Fruit fly (Drosophila melanogaster): ENCODE measurements around the gene CG14340.
A peak's percentile ranks its signal among the peaks of the same experiment; 100 is the strongest.

The CG14340 gene

DNA sequence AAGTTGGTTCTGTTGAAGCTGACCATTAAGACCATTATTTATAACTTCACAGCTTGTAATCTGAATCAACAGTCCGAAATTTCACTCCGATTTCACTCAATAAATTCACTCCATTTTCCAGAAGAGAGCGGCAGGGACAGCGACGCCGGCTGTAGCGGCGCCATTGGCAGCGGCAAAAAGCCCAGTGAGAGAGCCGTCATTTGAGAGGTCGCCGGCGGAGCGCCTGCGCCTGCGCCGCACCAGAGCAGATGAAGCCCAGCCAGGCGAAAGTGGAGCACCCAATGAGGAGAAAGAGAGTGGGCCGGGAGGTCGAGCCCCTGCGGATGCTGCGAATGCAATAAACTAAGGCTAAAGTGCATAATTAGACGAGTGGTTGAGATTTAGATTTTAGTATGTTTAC lies 30.1 kb upstream of the CG14340 start:
- TF ChIP-seq CG6163 (GFP tag; IDR thresholded peaks at IDR 0.05) (no peak), svp (GFP tag) (no peak), cyc (GFP tag; optimal IDR thresholded peaks at IDR 0.05) (no peak), dsx (GFP tag; optimal IDR thresholded peaks at IDR 0.05; ENCODE audit: poor library complexity, severe bottlenecking) (no peak), OdsH (GFP tag; optimal IDR thresholded peaks at IDR 0.05) (no peak), CG3919 (GFP tag; optimal IDR thresholded peaks at IDR 0.05) (no peak), CG11902 (GFP tag; optimal IDR thresholded peaks at IDR 0.05) (no peak), Hr39 (GFP tag; optimal IDR thresholded peaks at IDR 0.05) (no peak), Lpt (GFP tag; optimal IDR thresholded peaks at IDR 0.05) (no peak), spab (GFP tag; optimal IDR thresholded peaks at IDR 0.05) (no peak), Ets96B (tag; optimal IDR thresholded peaks at IDR 0.05) (no peak), Hr4 (GFP tag; optimal IDR thresholded peaks at IDR 0.05) (no peak), ss (GFP tag; optimal IDR thresholded peaks at IDR 0.05) (no peak), Gug (GFP tag; IDR thresholded peaks at IDR 0.05) (no peak), Eip78C (GFP tag) (no peak), fd85E (GFP tag; optimal IDR thresholded peaks at IDR 0.05) (no peak), achi (GFP tag; optimal IDR thresholded peaks at IDR 0.05) (no peak)

DNA sequence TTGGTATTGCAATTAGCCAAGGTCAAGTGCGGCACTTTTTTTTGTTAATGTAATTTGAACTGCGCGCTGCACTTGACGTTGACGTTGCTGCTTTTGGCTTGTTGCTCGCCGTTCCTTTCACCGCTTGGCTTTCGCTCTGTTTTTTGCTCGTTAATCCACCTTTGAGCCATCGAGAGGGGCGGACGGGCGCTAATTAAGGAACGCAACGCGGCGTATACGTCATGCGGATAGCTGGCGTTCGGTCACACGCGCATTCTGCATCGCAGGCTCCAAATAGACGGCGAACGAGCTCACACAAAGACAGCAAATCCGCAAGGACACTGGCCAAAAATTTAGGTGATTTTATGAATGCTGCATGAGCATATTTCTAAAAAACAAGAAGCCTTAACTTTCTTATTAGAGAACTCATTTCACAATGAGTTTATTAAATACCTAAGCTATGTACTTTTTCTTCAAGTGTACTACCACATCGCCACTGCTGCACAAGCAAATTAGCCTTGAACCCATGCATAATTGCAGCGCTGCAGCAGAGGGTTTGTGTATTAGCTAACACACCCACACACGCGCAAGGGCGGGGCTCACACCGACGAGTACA lies 26.3 kb upstream of the CG14340 start:
- TF ChIP-seq Blimp-1 (GFP tag; optimal IDR thresholded peaks at IDR 0.05) = no peak
- 0 out of 2 replicates have a peak, but pooled peaks have one; percentile 21 for TF ChIP-seq CG11294 (GFP tag; IDR thresholded peaks at IDR 0.05)
- TF ChIP-seq Eip75B (GFP tag; optimal IDR thresholded peaks at IDR 0.05) = no peak
- TF ChIP-seq CG9139 (GFP tag; optimal IDR thresholded peaks at IDR 0.05) = no peak
- peak; percentile 29 for TF ChIP-seq CG3919 (GFP tag; optimal IDR thresholded peaks at IDR 0.05)
- TF ChIP-seq CG8632 (GFP tag; optimal IDR thresholded peaks at IDR 0.05) = no peak
- no peak for TF ChIP-seq CG32006 (GFP tag; optimal IDR thresholded peaks at IDR 0.05)
- TF ChIP-seq CG16779 (tag; optimal IDR thresholded peaks at IDR 0.05) = no peak
- no peak for TF ChIP-seq Lpt (GFP tag; optimal IDR thresholded peaks at IDR 0.05)
- no peak for TF ChIP-seq OdsH (GFP tag; optimal IDR thresholded peaks at IDR 0.05)
- peak; percentile 2 for TF ChIP-seq spab (GFP tag; optimal IDR thresholded peaks at IDR 0.05)
- peak; percentile 21 for TF ChIP-seq CG31627 (GFP tag; optimal IDR thresholded peaks at IDR 0.05)
- no peak for TF ChIP-seq CG7368 (GFP tag; optimal IDR thresholded peaks at IDR 0.05)
- peak; percentile 40 for TF ChIP-seq Gug (GFP tag; IDR thresholded peaks at IDR 0.05)
- no peak for TF ChIP-seq CG8319 (GFP tag; optimal IDR thresholded peaks at IDR 0.05)
- peak; percentile 53; the same call in 1 of the 3 replicates for TF ChIP-seq eg (GFP tag; IDR thresholded peaks at IDR 0.05)
- peak; percentile 34 for TF ChIP-seq achi (GFP tag; optimal IDR thresholded peaks at IDR 0.05)
- TF ChIP-seq svp (GFP tag) = peak; percentile 66
- TF ChIP-seq CG8119 (GFP tag; IDR thresholded peaks at IDR 0.05) = peak; percentile 43; the same call in 1 of the 3 replicates
- no peak for TF ChIP-seq fd85E (GFP tag; optimal IDR thresholded peaks at IDR 0.05)
- TF ChIP-seq Hr4 (GFP tag; optimal IDR thresholded peaks at IDR 0.05) = no peak
- TF ChIP-seq Ets96B (tag; optimal IDR thresholded peaks at IDR 0.05) = peak; percentile 29
- TF ChIP-seq Sox14 (GFP tag; optimal IDR thresholded peaks at IDR 0.05) = peak; percentile 22
- no peak for TF ChIP-seq vri (GFP tag; optimal IDR thresholded peaks at IDR 0.05)
- no peak for TF ChIP-seq CG4318 (GFP tag; optimal IDR thresholded peaks at IDR 0.05)
- no peak for TF ChIP-seq dac (GFP tag; optimal IDR thresholded peaks at IDR 0.05)
- TF ChIP-seq fd59A (GFP tag; optimal IDR thresholded peaks at IDR 0.05) = no peak
- TF ChIP-seq lz (GFP tag; optimal IDR thresholded peaks at IDR 0.05) = no peak
- peak; percentile 14 for TF ChIP-seq Hr38 (GFP tag; optimal IDR thresholded peaks at IDR 0.05)
- no peak for TF ChIP-seq CG1621 (tag; optimal IDR thresholded peaks at IDR 0.05)
- no peak for TF ChIP-seq CG6808 (GFP tag; optimal IDR thresholded peaks at IDR 0.05)
- no peak for TF ChIP-seq CG6276 (GFP tag; optimal IDR thresholded peaks at IDR 0.05)
- TF ChIP-seq ss (GFP tag; optimal IDR thresholded peaks at IDR 0.05) = no peak
- no peak for TF ChIP-seq Smox (GFP tag; optimal IDR thresholded peaks at IDR 0.05)
- no peak for TF ChIP-seq CG11762 (GFP tag; optimal IDR thresholded peaks at IDR 0.05; ENCODE audit: insufficient read depth)
- TF ChIP-seq CG6163 (GFP tag; IDR thresholded peaks at IDR 0.05) = peak; percentile 58; the same call in 1 of the 3 replicates
- peak; percentile 20 for TF ChIP-seq cyc (GFP tag; optimal IDR thresholded peaks at IDR 0.05)
- TF ChIP-seq topi (GFP tag; optimal IDR thresholded peaks at IDR 0.05) = no peak
- no peak for TF ChIP-seq salr (GFP tag; optimal IDR thresholded peaks at IDR 0.05)
- TF ChIP-seq CG3032 (tag; optimal IDR thresholded peaks at IDR 0.05) = no peak
- no peak for TF ChIP-seq Eip93F (GFP tag; optimal IDR thresholded peaks at IDR 0.05)
- TF ChIP-seq CG6792 (GFP tag; optimal IDR thresholded peaks at IDR 0.05) = no peak
- no peak for TF ChIP-seq Sox15 (GFP tag; optimal IDR thresholded peaks at IDR 0.05)
- TF ChIP-seq CG10669 (GFP tag; optimal IDR thresholded peaks at IDR 0.05) = peak; percentile 36
